Worm (Caenorhabditis elegans): ENCODE measurements around the gene F59A6.12.
A peak's percentile ranks its signal among the peaks of the same experiment; 100 is the strongest.

Gene F59A6.12

DNA sequence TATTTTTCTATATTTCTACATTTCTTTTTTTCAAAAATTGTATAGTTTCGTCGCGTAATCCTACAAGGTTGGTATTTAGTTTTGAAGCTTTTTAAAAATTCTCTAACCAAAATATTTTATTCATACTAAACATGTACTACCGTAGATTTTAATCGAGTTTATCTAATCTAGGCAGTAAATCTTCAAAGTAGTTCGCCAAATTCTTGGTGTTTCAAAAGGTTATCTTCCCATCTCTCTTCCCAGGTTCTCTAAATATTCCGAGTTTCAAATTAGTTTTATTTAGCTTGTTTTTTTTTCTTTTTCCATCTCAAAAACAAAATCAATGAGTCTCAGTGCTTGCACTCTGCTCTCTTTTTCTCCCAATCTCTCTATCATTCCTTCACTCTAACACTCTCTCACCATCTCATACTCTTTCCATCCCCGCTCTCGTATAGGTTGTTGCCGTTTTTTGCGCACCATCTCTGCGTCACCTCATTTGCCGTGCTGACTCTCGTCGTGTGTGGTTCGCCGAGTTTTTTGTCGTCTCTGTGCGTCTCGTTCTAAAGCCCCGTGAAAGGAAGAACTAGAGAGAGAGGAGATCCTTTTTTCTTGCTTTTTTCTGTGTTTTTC is 5.2 kb upstream of the F59A6.12 start (continued):
- TF ChIP-seq aha-1 (tag; optimal IDR thresholded peaks at IDR 0.05), result no peak
- no peak for TF ChIP-seq unc-130 (tag; optimal IDR thresholded peaks at IDR 0.05)
- peak; percentile 93 for TF ChIP-seq lin-14 (GFP tag; optimal IDR thresholded peaks at IDR 0.05)
- peak in 2 of 6 experiments; percentile 9 to 53 for TF ChIP-seq elt-3 (tag; optimal IDR thresholded peaks at IDR 0.05)
- TF ChIP-seq irx-1 (tag; optimal IDR thresholded peaks at IDR 0.05), result peak; percentile 49
- peak; percentile 65 for TF ChIP-seq skn-1 (tag; optimal IDR thresholded peaks at IDR 0.05)
- TF ChIP-seq elt-2 (tag; optimal IDR thresholded peaks at IDR 0.05), result peak; percentile 83
- no peak for TF ChIP-seq mef-2 (tag; optimal IDR thresholded peaks at IDR 0.05)
- peak; percentile 67 for TF ChIP-seq nhr-47 (tag; optimal IDR thresholded peaks at IDR 0.05)
- peak; percentile 14 for TF ChIP-seq fos-1 (tag; optimal IDR thresholded peaks at IDR 0.05)
- TF ChIP-seq C04F5.9 (tag; optimal IDR thresholded peaks at IDR 0.05), result no peak
- no peak for TF ChIP-seq lin-15B (tag; optimal IDR thresholded peaks at IDR 0.05)
- peak; percentile 67 for TF ChIP-seq tbx-2 (tag; optimal IDR thresholded peaks at IDR 0.05)
- peak; percentile 83 for TF ChIP-seq snu-23 (GFP tag; optimal IDR thresholded peaks at IDR 0.05)
- peak; percentile 16 for TF ChIP-seq nhr-77 (tag; optimal IDR thresholded peaks at IDR 0.05)

DNA sequence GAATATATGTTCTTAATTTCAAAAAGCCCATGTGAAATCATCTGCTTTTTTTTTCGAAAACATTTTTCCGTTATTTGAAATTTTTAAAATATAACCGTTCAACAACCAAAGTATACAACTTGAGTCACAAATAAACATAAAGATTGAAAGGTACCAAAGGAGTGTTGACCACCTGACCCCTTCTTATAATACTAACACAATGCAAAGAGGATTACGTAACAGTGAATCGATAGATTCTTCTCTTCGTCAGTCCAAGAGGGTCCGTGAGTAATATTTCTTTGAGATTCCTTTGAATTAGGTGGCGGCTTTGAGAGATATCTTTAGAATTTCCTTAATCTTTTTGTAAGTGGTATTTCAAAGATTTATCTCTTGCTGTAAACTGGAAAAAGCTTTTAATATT is 4.3 kb upstream of the F59A6.12 start:
- TF ChIP-seq unc-62 (GFP tag; optimal IDR thresholded peaks at IDR 0.05) (no peak), efl-3 (GFP tag; optimal IDR thresholded peaks at IDR 0.05) (no peak), jun-1 (tag; optimal IDR thresholded peaks at IDR 0.05) (no peak)

DNA sequence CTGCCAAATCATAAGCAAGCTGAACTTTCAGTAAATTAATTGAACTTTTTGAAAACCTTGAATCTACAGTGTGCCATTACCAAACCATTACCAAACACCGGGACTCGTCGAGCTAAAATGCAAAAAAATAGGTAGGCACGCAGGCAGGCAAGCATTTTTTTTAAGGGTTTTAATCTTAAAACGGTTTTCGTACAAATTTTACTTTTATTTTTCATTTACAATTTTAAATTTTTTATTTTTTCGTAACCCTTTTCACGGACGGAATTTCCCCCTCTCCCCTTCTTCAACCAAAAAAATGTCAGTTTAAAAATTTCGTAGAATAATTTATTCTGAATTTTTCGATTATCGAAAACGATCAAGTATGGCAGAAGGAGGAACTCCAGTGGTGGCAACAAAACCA is 2.5 kb upstream of the F59A6.12 start, which contains the start of gene F59A6.2:
F59A6.2 (plus strand) TSS at position 301 of the 400 bp plus-strand sequence.
- TF ChIP-seq aha-1 (tag; optimal IDR thresholded peaks at IDR 0.05) (no peak), ztf-4 (tag; optimal IDR thresholded peaks at IDR 0.05) (no peak)

DNA sequence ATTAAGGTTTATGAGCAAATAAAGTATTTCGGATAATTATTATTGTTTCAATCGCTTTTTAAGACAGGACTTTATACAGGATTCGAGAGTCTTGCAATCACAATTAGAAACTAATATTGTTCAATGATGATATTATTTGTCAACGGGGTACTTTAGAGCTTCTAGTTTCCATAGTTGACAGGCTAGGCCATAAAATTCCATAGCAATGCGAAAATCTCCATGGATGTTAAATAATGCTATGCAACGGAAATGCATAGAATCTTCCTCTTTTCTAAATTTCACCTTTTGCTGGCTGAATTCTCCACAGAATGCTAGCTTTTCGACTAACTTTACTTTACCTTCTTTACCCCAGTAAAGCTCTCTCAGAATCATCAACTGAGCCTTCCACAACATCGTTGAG is 3.8 kb downstream of the F59A6.12 start, which contains the start of gene F59A6.3:
F59A6.3 (plus strand) TSS at position 301 of the 400 bp plus-strand sequence.
- TF ChIP-seq nhr-237 (tag; optimal IDR thresholded peaks at IDR 0.05), result no peak
- TF ChIP-seq ceh-88 (GFP tag; IDR thresholded peaks at IDR 0.05), result no peak
- no peak for TF ChIP-seq egl-27 (tag; optimal IDR thresholded peaks at IDR 0.05)

DNA sequence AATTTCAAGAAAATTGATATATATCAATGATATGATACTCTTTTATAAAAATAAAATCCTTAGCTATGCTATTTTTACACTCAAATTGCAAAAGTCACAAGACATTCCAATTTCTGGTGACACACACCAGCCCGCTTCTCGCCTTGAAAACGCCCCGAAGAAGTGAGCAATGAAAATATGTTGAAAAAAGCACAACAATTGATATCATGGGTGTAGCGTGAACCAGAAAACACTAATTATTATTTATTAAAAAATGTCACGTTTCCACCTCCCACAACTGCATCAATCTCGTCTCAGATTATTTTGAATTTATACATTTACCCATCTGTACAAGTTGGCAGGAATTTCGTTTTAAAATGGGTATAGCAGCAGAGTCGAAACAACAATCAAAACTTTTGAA is 7.1 kb downstream of the F59A6.12 start, which contains the start of gene F59A6.4:
F59A6.4 (plus strand) TSS at position 301 of the 400 bp plus-strand sequence.
- no peak for TF ChIP-seq C34B4.2 (tag; optimal IDR thresholded peaks at IDR 0.05)
- no peak for TF ChIP-seq aly-2 (tag; optimal IDR thresholded peaks at IDR 0.05)
- TF ChIP-seq jun-1 (tag; optimal IDR thresholded peaks at IDR 0.05), result no peak
- TF ChIP-seq zag-1 (tag; optimal IDR thresholded peaks at IDR 0.05), result no peak

DNA sequence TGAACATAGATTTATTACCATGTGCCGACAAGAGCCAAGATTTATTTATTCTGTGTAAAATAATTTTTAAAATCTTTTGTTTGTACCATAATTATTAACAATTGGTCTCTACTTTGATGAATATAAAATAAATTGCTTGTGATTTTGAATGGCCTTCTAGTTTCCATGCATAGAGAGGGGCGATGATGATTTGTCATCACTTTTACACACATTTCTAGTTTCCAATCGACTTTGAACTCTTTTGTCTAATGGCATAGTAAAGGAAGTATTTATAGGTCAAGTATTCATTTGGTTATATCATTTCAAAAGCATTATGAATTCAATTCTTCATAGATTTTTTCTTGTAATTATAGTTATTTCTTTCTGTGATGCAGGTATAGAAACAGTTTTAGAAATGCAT is 8.2 kb downstream of the F59A6.12 start, which contains the start of gene F59A6.10:
F59A6.10 (plus strand) TSS at position 301 of the 400 bp plus-strand sequence.
- TF ChIP-seq C34B4.2 (tag; optimal IDR thresholded peaks at IDR 0.05) (no peak), unc-86 (tag; optimal IDR thresholded peaks at IDR 0.05) (no peak), lir-3 (tag; optimal IDR thresholded peaks at IDR 0.05; ENCODE audit: poor library complexity) (no peak), egl-13 (tag; optimal IDR thresholded peaks at IDR 0.05) (no peak), pag-3 (tag; optimal IDR thresholded peaks at IDR 0.05; ENCODE audit: borderline replicate concordance, insufficient read depth) (no peak), elt-3 (tag; optimal IDR thresholded peaks at IDR 0.05) (no peak), unc-30 (tag; optimal IDR thresholded peaks at IDR 0.05) (no peak), fkh-8 (tag; optimal IDR thresholded peaks at IDR 0.05) (no peak), nhr-47 (tag; optimal IDR thresholded peaks at IDR 0.05) (no peak), hlh-4 (tag; optimal IDR thresholded peaks at IDR 0.05) (no peak), lin-15B (tag; optimal IDR thresholded peaks at IDR 0.05) (no peak), irx-1 (tag; optimal IDR thresholded peaks at IDR 0.05) (no peak), dpl-1 (GFP tag; optimal IDR thresholded peaks at IDR 0.05) (no peak), vab-15 (tag; optimal IDR thresholded peaks at IDR 0.05) (no peak), fos-1 (tag; optimal IDR thresholded peaks at IDR 0.05) (no peak)

Data from whole organism, L1 larva.